Fruit fly (Drosophila melanogaster) whole organism, embryonic: ENCODE results near the gene Eip75B.

Source experiments
- Asciz ChIP-seq: fragments of 200-800 bp; sonication (Bioruptor generic); optimal IDR thresholded peaks from 2 replicates; lab custom pipeline; 2017; ENCODE audit warnings: missing biosample characterization, mild to moderate bottlenecking, missing genetic modification characterization, missing genetic modification reagents
- Awh ChIP-seq: fragments of 200-800 bp; sonication (Bioruptor generic); IDR thresholded peaks from 2 replicates; pipeline ENCODE4, ENCODE4 v1.3.6; 2022; ENCODE audit warnings: missing biosample characterization, missing genetic modification characterization
- Blimp-1 ChIP-seq: fragments of 200-800 bp; sonication (Bioruptor generic); optimal IDR thresholded peaks from 3 replicates; lab custom pipeline; 2018; ENCODE audit warnings: missing biosample characterization, missing genetic modification characterization, mild to moderate bottlenecking, moderate library complexity, missing genetic modification reagents
- CG10267 ChIP-seq: fragments of 200-800 bp; sonication (Bioruptor generic); optimal IDR thresholded peaks from 2 replicates; lab custom pipeline; 2018; ENCODE audit warnings: missing biosample characterization, mild to moderate bottlenecking, missing genetic modification characterization, moderate library complexity
- CG10543 ChIP-seq: fragments of 200-800 bp; sonication (Bioruptor generic); optimal IDR thresholded peaks from 3 replicates; lab custom pipeline; 2017; ENCODE audit warnings: missing biosample characterization, mild to moderate bottlenecking, missing genetic modification characterization, moderate library complexity
- CG11456 ChIP-seq: fragments of 200-800 bp; sonication (Bioruptor generic); IDR thresholded peaks from 3 replicates; pipeline ENCODE4 v1.3.6; 2022; ENCODE audit warnings: missing biosample characterization, missing genetic modification characterization
- CG12071 ChIP-seq: fragments of 200-800 bp; sonication (Bioruptor generic); optimal IDR thresholded peaks from 3 replicates; lab custom pipeline; 2018; ENCODE audit warnings: missing biosample characterization, mild to moderate bottlenecking, missing genetic modification characterization
- CG12744 ChIP-seq: fragments of 200-800 bp; sonication (Bioruptor generic); optimal IDR thresholded peaks from 2 replicates; lab custom pipeline; 2016; ENCODE audit warnings: missing biosample characterization, missing genetic modification characterization
- CG13424 ChIP-seq: fragments of 200-800 bp; sonication (Bioruptor generic); optimal IDR thresholded peaks from 2 replicates; lab custom pipeline; 2019; ENCODE audit warnings: missing biosample characterization, mild to moderate bottlenecking, missing genetic modification characterization, moderate library complexity
- CG14441 ChIP-seq: fragments of 200-800 bp; sonication (Bioruptor generic); IDR thresholded peaks from 2 replicates; pipeline ENCODE4 v1.3.6; 2022; ENCODE audit warnings: missing biosample characterization, missing genetic modification characterization
- CG15601 ChIP-seq: fragments of 200-800 bp; sonication (Bioruptor generic); optimal IDR thresholded peaks from 3 replicates; lab custom pipeline; 2019; ENCODE audit warnings: missing biosample characterization, mild to moderate bottlenecking, missing genetic modification characterization, moderate library complexity
- CG17385 ChIP-seq: fragments of 200-800 bp; sonication (Bioruptor generic); optimal IDR thresholded peaks from 3 replicates; lab custom pipeline; 2018; ENCODE audit warnings: missing biosample characterization, mild to moderate bottlenecking, missing genetic modification characterization
- CG2678 ChIP-seq: fragments of 200-800 bp; sonication (Bioruptor generic); optimal IDR thresholded peaks from 3 replicates; lab custom pipeline; 2019; ENCODE audit warnings: missing biosample characterization, mild to moderate bottlenecking, missing genetic modification characterization, moderate library complexity
- CG2875 ChIP-seq: fragments of 200-800 bp; sonication (Bioruptor generic); optimal IDR thresholded peaks from 2 replicates; lab custom pipeline; 2017; ENCODE audit warnings: missing biosample characterization, mild to moderate bottlenecking, missing genetic modification characterization, missing genetic modification reagents
- CG31224 ChIP-seq: fragments of 200-800 bp; sonication (Bioruptor generic); IDR thresholded peaks from 2 replicates; pipeline ENCODE4 v1.3.6; 2022; ENCODE audit warnings: missing biosample characterization, missing genetic modification characterization
- CG32532 ChIP-seq: fragments of 200-800 bp; sonication (Bioruptor generic); IDR thresholded peaks from 2 replicates; pipeline ENCODE4 v1.3.6; 2022; ENCODE audit warnings: missing biosample characterization, missing genetic modification characterization
- CG32767 ChIP-seq: fragments of 200-800 bp; sonication (Bioruptor generic); IDR thresholded peaks from 2 replicates; pipeline ENCODE4 v1.3.6; 2022; ENCODE audit warnings: missing biosample characterization, missing genetic modification characterization
- CG6175 ChIP-seq: fragments of 200-800 bp; sonication (Bioruptor generic); IDR thresholded peaks from 3 replicates; pipeline ENCODE4 v1.3.6; 2022; ENCODE audit warnings: missing biosample characterization, missing genetic modification characterization
- CG7745 ChIP-seq: fragments of 200-800 bp; sonication (Bioruptor generic); optimal IDR thresholded peaks from 2 replicates; lab custom pipeline; 2018; ENCODE audit warnings: missing biosample characterization, mild to moderate bottlenecking, missing genetic modification characterization, moderate library complexity
- Drgx ChIP-seq: fragments of 200-800 bp; sonication (Bioruptor generic); IDR thresholded peaks from 2 replicates; pipeline ENCODE4 v1.3.6; 2022; ENCODE audit warnings: missing biosample characterization, missing genetic modification characterization
- GATAe ChIP-seq: fragments of 200-800 bp; sonication (Bioruptor generic); conservative IDR thresholded peaks from 2 replicates; pipeline ENCODE4 v1.3.6; 2022; ENCODE audit warnings: missing biosample characterization, missing genetic modification characterization
- HLH4C ChIP-seq: fragments of 200-800 bp; sonication (Bioruptor generic); IDR thresholded peaks from 3 replicates; pipeline ENCODE4 v1.3.6; 2022; ENCODE audit warnings: missing biosample characterization, missing genetic modification characterization; ENCODE audit not compliant: partially characterized antibody
- MBD-R2 ChIP-seq: fragments of 200-800 bp; sonication (Bioruptor generic); IDR thresholded peaks from 2 replicates; pipeline ENCODE4 v1.3.6; 2022; ENCODE audit warnings: missing biosample characterization, missing genetic modification characterization
- MTF-1 ChIP-seq: fragments of 200-800 bp; sonication (Bioruptor generic); optimal IDR thresholded peaks from 2 replicates; lab custom pipeline; 2018; ENCODE audit warnings: missing biosample characterization, mild to moderate bottlenecking, missing genetic modification characterization, borderline replicate concordance
- Meics ChIP-seq: fragments of 200-800 bp; sonication (Bioruptor generic); optimal IDR thresholded peaks from 2 replicates; lab custom pipeline; 2017; ENCODE audit warnings: missing biosample characterization, mild to moderate bottlenecking, missing genetic modification characterization
- Mes4 ChIP-seq: fragments of 200-800 bp; sonication (Bioruptor generic); optimal IDR thresholded peaks from 2 replicates; lab custom pipeline; 2016; ENCODE audit warnings: missing biosample characterization, missing genetic modification characterization
- Nf-YB ChIP-seq: fragments of 200-800 bp; sonication (Bioruptor generic); optimal IDR thresholded peaks from 3 replicates; lab custom pipeline; 2019; ENCODE audit warnings: missing biosample characterization, mild to moderate bottlenecking, missing genetic modification characterization, moderate library complexity
- Nf-YC ChIP-seq: fragments of 200-800 bp; optimal IDR thresholded peaks from 3 replicates; lab custom pipeline; 2019; ENCODE audit warnings: missing biosample characterization, mild to moderate bottlenecking, missing genetic modification characterization, moderate library complexity
- Xrp1 ChIP-seq: fragments of 200-800 bp; sonication (Bioruptor generic); IDR thresholded peaks from 2 replicates; pipeline ENCODE4 v1.3.6; 2022; ENCODE audit warnings: missing biosample characterization, missing genetic modification characterization
- al ChIP-seq: fragments of 200-800 bp; sonication (Bioruptor generic); IDR thresholded peaks from 2 replicates; pipeline ENCODE4 v1.3.6; 2022; ENCODE audit warnings: missing biosample characterization, missing genetic modification characterization
- ash1 ChIP-seq: fragments of 200-800 bp; sonication (Bioruptor generic); optimal IDR thresholded peaks from 2 replicates; lab custom pipeline; 2018; ENCODE audit warnings: missing biosample characterization, mild to moderate bottlenecking, missing genetic modification characterization
- bowl ChIP-seq: fragments of 200-800 bp; sonication (Bioruptor generic); IDR thresholded peaks from 2 replicates; pipeline ENCODE4 v1.3.6; 2022; ENCODE audit warnings: missing biosample characterization, missing genetic modification characterization
- bsh ChIP-seq, 2 experiments: fragments of 200-800 bp; sonication (Bioruptor generic); optimal IDR thresholded peaks; 2 replicates each; lab custom pipeline; 2017 to 2018; ENCODE audit warnings: mild to moderate bottlenecking in 2 of 2, missing biosample characterization in 2 of 2, missing genetic modification characterization in 2 of 2, moderate library complexity in 1 of 2
- chm ChIP-seq: fragments of 200-800 bp; sonication (Bioruptor generic); IDR thresholded peaks from 2 replicates; pipeline ENCODE4 v1.3.6; 2022; ENCODE audit warnings: missing biosample characterization, missing genetic modification characterization
- cwo ChIP-seq: fragments of 200-800 bp; sonication (Bioruptor generic); optimal IDR thresholded peaks from 3 replicates; lab custom pipeline; 2017; ENCODE audit warnings: missing biosample characterization, missing genetic modification characterization, mild to moderate bottlenecking, moderate library complexity, missing genetic modification reagents
- danr ChIP-seq: fragments of 200-800 bp; sonication (Bioruptor generic); IDR thresholded peaks from 2 replicates; pipeline ENCODE4 v1.3.6; 2022; ENCODE audit warnings: missing biosample characterization, missing genetic modification characterization
- dimm ChIP-seq: fragments of 200-800 bp; sonication (Bioruptor generic); IDR thresholded peaks from 2 replicates; pipeline ENCODE4 v1.3.6; 2022; ENCODE audit warnings: missing biosample characterization, missing genetic modification characterization
- disco-r ChIP-seq: fragments of 200-800 bp; sonication (Bioruptor generic); optimal IDR thresholded peaks from 2 replicates; lab custom pipeline; 2016; ENCODE audit warnings: missing biosample characterization, missing genetic modification characterization
- ftz-f1 ChIP-seq: fragments of 200-800 bp; sonication (Bioruptor generic); optimal IDR thresholded peaks from 2 replicates; lab custom pipeline; 2016; ENCODE audit warnings: missing biosample characterization, missing genetic modification characterization
- fu2 ChIP-seq: fragments of 200-800 bp; sonication (Bioruptor generic); optimal IDR thresholded peaks from 2 replicates; lab custom pipeline; 2016; ENCODE audit warnings: missing biosample characterization, missing genetic modification characterization
- gem ChIP-seq: fragments of 200-800 bp; sonication (Bioruptor generic); optimal IDR thresholded peaks from 2 replicates; lab custom pipeline; 2019; ENCODE audit warnings: missing biosample characterization, mild to moderate bottlenecking, missing genetic modification characterization, moderate library complexity
- kni ChIP-seq: fragments of 200-800 bp; sonication (Bioruptor generic); optimal IDR thresholded peaks from 3 replicates; lab custom pipeline; 2017; ENCODE audit warnings: mild to moderate bottlenecking, missing biosample characterization, missing genetic modification reagents, missing genetic modification characterization
- nmo ChIP-seq: fragments of 200-800 bp; sonication (Bioruptor generic); optimal IDR thresholded peaks from 2 replicates; lab custom pipeline; 2018; ENCODE audit warnings: missing biosample characterization, mild to moderate bottlenecking, missing genetic modification characterization, moderate library complexity
- oc ChIP-seq: fragments of 200-800 bp; sonication (Bioruptor generic); optimal IDR thresholded peaks from 2 replicates; lab custom pipeline; 2018; ENCODE audit warnings: missing biosample characterization, mild to moderate bottlenecking, missing genetic modification characterization, moderate library complexity
- row ChIP-seq: fragments of 200-800 bp; sonication (Bioruptor generic); IDR thresholded peaks from 3 replicates; pipeline ENCODE4 v1.3.6; 2022; ENCODE audit warnings: missing biosample characterization, missing genetic modification characterization
- slbo ChIP-seq: fragments of 200-800 bp; sonication (Bioruptor generic); IDR thresholded peaks from 2 replicates; pipeline ENCODE4 v1.3.6; 2022; ENCODE audit warnings: missing biosample characterization, missing genetic modification characterization
- trem ChIP-seq: fragments of 200-800 bp; optimal IDR thresholded peaks from 3 replicates; lab custom pipeline; 2019; ENCODE audit warnings: missing biosample characterization, mild to moderate bottlenecking, missing genetic modification characterization, moderate library complexity
- vvl ChIP-seq: fragments of 200-800 bp; sonication (Bioruptor generic); IDR thresholded peaks from 2 replicates; pipeline ENCODE4 v1.3.6; 2022; ENCODE audit warnings: missing biosample characterization, missing genetic modification characterization
- zen2 ChIP-seq: fragments of 200-800 bp; sonication (Bioruptor generic); IDR thresholded peaks from 3 replicates; pipeline ENCODE4 v1.3.6; 2022; ENCODE audit warnings: missing biosample characterization, missing genetic modification characterization; ENCODE audit not compliant: partially characterized antibody

Eip75B gene

DNA sequence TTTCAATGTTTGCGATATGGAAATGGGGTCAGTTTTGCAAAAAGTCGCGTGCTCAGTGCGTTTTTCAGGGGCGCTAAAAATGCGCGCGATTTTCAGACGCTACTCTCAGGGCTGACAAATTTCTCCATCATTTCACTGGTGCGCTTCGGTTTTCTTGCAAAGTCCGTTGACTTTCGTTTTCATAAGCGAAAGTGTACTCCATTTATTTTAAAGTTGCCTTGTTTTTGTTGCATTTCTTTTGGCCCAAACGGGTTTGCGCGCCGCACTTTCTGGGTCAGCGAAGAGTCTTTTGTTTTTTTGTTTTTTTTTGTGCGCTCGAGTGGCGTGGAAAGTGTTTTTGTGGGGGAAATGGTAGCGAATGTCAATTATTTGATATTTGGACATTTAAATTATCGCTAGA is 124.8 kb downstream of the Eip75B start:
- TF ChIP-seq row (GFP tag; lab: Robert Waterston, UW) (no peak), CG32767 (no peak), CG2678 (tag; lab: Kevin White, UChicago) (no peak), zen2 (no peak), disco-r (no peak), nmo (GFP tag; lab: Kevin White, UChicago) (no peak), Blimp-1 (GFP tag; lab: Kevin White, UChicago) (peak; percentile 98), dimm (GFP tag; lab: Robert Waterston, UW) (no peak), CG6175 (no peak), Mes4 (no peak), Meics (GFP tag; lab: Kevin White, UChicago) (no peak), ftz-f1 (GFP tag; lab: Kevin White, UChicago) (no peak), bowl (GFP tag; lab: Robert Waterston, UW) (no peak), CG13424 (tag; lab: Kevin White, UChicago) (no peak), CG12071 (GFP tag; lab: Kevin White, UChicago) (no peak), MBD-R2 (GFP tag; lab: Robert Waterston, UW) (no peak), CG31224 (no peak), bsh (GFP tag; optimal IDR thresholded peaks at IDR 0.05; lab: Kevin White, UChicago) (peak in 1 of 2 experiments; percentile 5), Drgx (GFP tag; lab: Robert Waterston, UW) (no peak), fu2 (no peak), CG14441 (GFP tag; lab: Robert Waterston, UW) (0 out of 2 replicates have a peak, but pooled peaks have one; percentile 18), chm (GFP tag; lab: Robert Waterston, UW) (peak; percentile 44; the same call in 1 of the 2 replicates), Nf-YC (no peak), GATAe (GFP tag; lab: Robert Waterston, UW) (no peak)

DNA sequence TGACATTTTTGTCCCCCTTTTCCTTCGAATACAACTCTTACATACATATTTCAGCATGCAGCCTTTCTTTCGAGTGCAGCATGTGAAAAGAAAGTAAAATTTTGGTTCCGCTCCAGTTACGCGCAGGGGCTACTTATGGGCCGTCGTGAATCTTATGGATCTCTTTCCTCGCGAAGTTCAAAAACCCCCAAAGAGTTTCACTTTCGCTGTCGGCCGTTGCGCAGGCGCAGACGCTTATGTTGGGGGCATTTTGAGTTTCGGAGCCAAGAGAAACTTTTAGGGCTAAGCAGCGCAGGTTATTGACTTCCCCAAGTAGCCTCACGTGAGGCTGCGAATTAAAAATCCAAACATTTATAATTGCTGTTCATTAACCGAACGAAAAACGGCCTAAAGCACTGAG is 125.9 kb downstream of the Eip75B start:
- TF ChIP-seq Awh = 0 out of 2 replicates have a peak, but pooled peaks have one; percentile 6
- peak; percentile 42 for TF ChIP-seq kni (GFP tag; lab: Kevin White, UChicago)
- TF ChIP-seq cwo (GFP tag; lab: Kevin White, UChicago) = peak; percentile 11
- peak; percentile 91 for TF ChIP-seq Blimp-1 (GFP tag; lab: Kevin White, UChicago)
- no peak for TF ChIP-seq HLH4C (GFP tag; lab: Robert Waterston, UW)
- TF ChIP-seq oc = peak; percentile 19

DNA sequence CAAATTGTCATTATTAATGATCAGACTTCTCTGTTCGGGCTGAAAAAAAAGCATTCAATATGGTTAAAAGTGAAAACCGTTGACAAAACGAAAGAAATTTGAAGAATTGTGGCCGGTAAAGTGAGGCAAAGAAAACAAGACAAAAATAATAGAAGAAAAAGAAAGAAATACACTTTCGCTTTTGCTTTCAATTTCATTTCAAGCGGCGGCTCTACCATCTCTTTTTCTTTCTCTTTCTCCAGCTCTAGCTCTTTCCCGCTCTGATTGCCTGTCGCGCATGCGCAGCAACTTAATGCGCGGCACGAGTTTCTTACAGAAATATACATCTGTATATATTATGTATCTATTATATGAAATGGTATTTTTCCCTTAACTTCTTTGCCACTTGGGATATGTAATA is 127.2 kb downstream of the Eip75B start:
- no peak for TF ChIP-seq al (GFP tag; lab: Robert Waterston, UW)
- TF ChIP-seq CG17385 (GFP tag; lab: Kevin White, UChicago) = no peak
- peak; percentile 13 for TF ChIP-seq CG10267 (tag; lab: Kevin White, UChicago)
- 0 out of 2 replicates have a peak, but pooled peaks have one; percentile 13 for TF ChIP-seq Xrp1 (GFP tag; lab: Robert Waterston, UW)
- TF ChIP-seq MTF-1 = peak; percentile 44
- peak; percentile 41 for TF ChIP-seq Asciz (GFP tag; lab: Kevin White, UChicago)
- TF ChIP-seq ash1 (GFP tag; lab: Kevin White, UChicago) = no peak
- peak; percentile 57 for TF ChIP-seq CG2875 (GFP tag; lab: Kevin White, UChicago)
- TF ChIP-seq slbo = no peak
- TF ChIP-seq CG7745 (tag; lab: Kevin White, UChicago) = peak; percentile 39
- TF ChIP-seq CG11456 = no peak
- TF ChIP-seq Nf-YB = peak; percentile 2
- TF ChIP-seq CG32532 (GFP tag; lab: Robert Waterston, UW) = no peak
- no peak for TF ChIP-seq CG12744
- TF ChIP-seq trem = peak; percentile 57
- TF ChIP-seq CG10543 (GFP tag; lab: Kevin White, UChicago) = no peak
- TF ChIP-seq danr = no peak
- peak; percentile 25; the same call in 1 of the 2 replicates for TF ChIP-seq vvl (GFP tag; lab: Robert Waterston, UW)
- TF ChIP-seq gem = no peak
- peak; percentile 100 for TF ChIP-seq Blimp-1 (GFP tag; lab: Kevin White, UChicago)
- TF ChIP-seq CG15601 (tag; lab: Kevin White, UChicago) = peak; percentile 69
